Fruit fly (Drosophila melanogaster) whole organism, prepupa: ENCODE data around the gene CG10098.

Experiments used
- Blimp-1 ChIP-seq: fragments of 200-800 bp; sonication (Bioruptor generic); optimal IDR thresholded peaks from 3 replicates; lab custom pipeline; 2017; ENCODE audit warnings: missing biosample characterization, missing genetic modification characterization, mild to moderate bottlenecking, moderate library complexity, missing genetic modification reagents
- CG10631 ChIP-seq: fragments of 200-800 bp; sonication (Bioruptor generic); optimal IDR thresholded peaks from 2 replicates; lab custom pipeline; 2016; ENCODE audit warnings: missing biosample characterization, missing genetic modification characterization
- CG10669 ChIP-seq: fragments of 200-800 bp; sonication (Bioruptor generic); optimal IDR thresholded peaks from 3 replicates; lab custom pipeline; 2018; ENCODE audit warnings: missing biosample characterization, mild to moderate bottlenecking, missing genetic modification characterization, moderate library complexity
- CG11762 ChIP-seq: fragments of 200-800 bp; sonication (Bioruptor generic); optimal IDR thresholded peaks from 3 replicates; lab custom pipeline; 2016; ENCODE audit warnings: missing biosample characterization, missing genetic modification characterization; ENCODE audit not compliant: insufficient read depth
- CG11902 ChIP-seq: fragments of 200-800 bp; sonication (Bioruptor generic); optimal IDR thresholded peaks from 3 replicates; lab custom pipeline; 2016; ENCODE audit warnings: missing biosample characterization, missing genetic modification characterization
- CG15336 ChIP-seq: fragments of 200-800 bp; sonication (Bioruptor generic); IDR thresholded peaks from 2 replicates; pipeline ENCODE4 v1.3.6; 2022; ENCODE audit warnings: missing biosample characterization, missing genetic modification characterization
- CG16779 ChIP-seq: fragments of 200-800 bp; sonication (Bioruptor generic); optimal IDR thresholded peaks from 3 replicates; lab custom pipeline; 2017; ENCODE audit warnings: missing biosample characterization, mild to moderate bottlenecking, missing genetic modification characterization
- CG3032 ChIP-seq: fragments of 200-800 bp; optimal IDR thresholded peaks from 2 replicates; lab custom pipeline; 2019; ENCODE audit warnings: missing biosample characterization, mild to moderate bottlenecking, missing genetic modification characterization, moderate library complexity
- CG31627 ChIP-seq: fragments of 200-800 bp; sonication (Bioruptor generic); optimal IDR thresholded peaks from 3 replicates; lab custom pipeline; 2016; ENCODE audit warnings: missing biosample characterization, missing genetic modification characterization
- CG32006 ChIP-seq: fragments of 200-800 bp; sonication (Bioruptor generic); optimal IDR thresholded peaks from 3 replicates; lab custom pipeline; 2017; ENCODE audit warnings: missing biosample characterization, mild to moderate bottlenecking, missing genetic modification characterization
- CG34406 ChIP-seq: fragments of 200-800 bp; sonication (Bioruptor generic); optimal IDR thresholded peaks from 3 replicates; lab custom pipeline; 2016; ENCODE audit warnings: missing biosample characterization, missing genetic modification characterization
- CG3919 ChIP-seq: fragments of 200-800 bp; sonication (Bioruptor generic); optimal IDR thresholded peaks from 3 replicates; lab custom pipeline; 2016; ENCODE audit warnings: missing biosample characterization, missing genetic modification characterization
- CG6792 ChIP-seq: fragments of 200-800 bp; sonication (Bioruptor generic); optimal IDR thresholded peaks from 3 replicates; lab custom pipeline; 2016; ENCODE audit warnings: missing biosample characterization, missing genetic modification characterization
- CG6808 ChIP-seq: fragments of 200-800 bp; sonication (Bioruptor generic); optimal IDR thresholded peaks from 3 replicates; lab custom pipeline; 2017; ENCODE audit warnings: missing biosample characterization, missing genetic modification characterization, mild to moderate bottlenecking, moderate library complexity, missing genetic modification reagents
- CG6854 ChIP-seq: fragments of 200-800 bp; sonication (Bioruptor generic); optimal IDR thresholded peaks from 2 replicates; lab custom pipeline; 2017; ENCODE audit warnings: missing biosample characterization, mild to moderate bottlenecking, missing genetic modification characterization
- CG7368 ChIP-seq: fragments of 200-800 bp; sonication (Bioruptor generic); optimal IDR thresholded peaks from 3 replicates; lab custom pipeline; 2016; ENCODE audit warnings: missing biosample characterization, missing genetic modification characterization
- CG8119 ChIP-seq: fragments of 200-800 bp; sonication (Bioruptor generic); IDR thresholded peaks from 3 replicates; pipeline ENCODE4 v1.3.6; 2022; ENCODE audit warnings: missing biosample characterization, missing genetic modification characterization
- CG8632 ChIP-seq: fragments of 200-800 bp; sonication (Bioruptor generic); optimal IDR thresholded peaks from 3 replicates; lab custom pipeline; 2016; ENCODE audit warnings: missing biosample characterization, missing genetic modification characterization
- Eip78C ChIP-seq: fragments of 200-800 bp; sonication (Bioruptor generic); peaks from one replicate; lab custom pipeline; 2016; ENCODE audit warnings: missing biosample characterization, missing genetic modification characterization
- Gug ChIP-seq: fragments of 200-800 bp; sonication (Bioruptor generic); IDR thresholded peaks from 2 replicates; pipeline ENCODE4 v1.3.6; 2022; ENCODE audit warnings: missing biosample characterization, missing genetic modification characterization
- Hr38 ChIP-seq: sonication (Bioruptor generic); optimal IDR thresholded peaks from 2 replicates; lab custom pipeline; 2016; ENCODE audit warnings: missing biosample characterization, missing genetic modification characterization
- Hr4 ChIP-seq: fragments of 200-800 bp; sonication (Bioruptor generic); optimal IDR thresholded peaks from 3 replicates; lab custom pipeline; 2016; ENCODE audit warnings: missing biosample characterization, missing genetic modification characterization
- Lpt ChIP-seq: fragments of 200-800 bp; sonication (Bioruptor generic); optimal IDR thresholded peaks from 3 replicates; lab custom pipeline; 2016; ENCODE audit warnings: missing biosample characterization, missing genetic modification characterization
- OdsH ChIP-seq: fragments of 200-800 bp; sonication (Bioruptor generic); optimal IDR thresholded peaks from 3 replicates; lab custom pipeline; 2016; ENCODE audit warnings: missing biosample characterization, missing genetic modification characterization
- Sox14 ChIP-seq: fragments of 200-800 bp; sonication (Bioruptor generic); optimal IDR thresholded peaks from 3 replicates; lab custom pipeline; 2016; ENCODE audit warnings: missing biosample characterization, missing genetic modification characterization
- Sox15 ChIP-seq: fragments of 200-800 bp; sonication (Bioruptor generic); optimal IDR thresholded peaks from 3 replicates; lab custom pipeline; 2016; ENCODE audit warnings: missing biosample characterization, missing genetic modification characterization
- achi ChIP-seq: fragments of 200-800 bp; sonication (Bioruptor generic); optimal IDR thresholded peaks from 3 replicates; lab custom pipeline; 2016; ENCODE audit warnings: missing biosample characterization, missing genetic modification characterization
- acj6 ChIP-seq: fragments of 200-800 bp; sonication (Bioruptor generic); optimal IDR thresholded peaks from 3 replicates; lab custom pipeline; 2016; ENCODE audit warnings: missing biosample characterization, missing genetic modification characterization
- cyc ChIP-seq: fragments of 200-800 bp; sonication (Bioruptor generic); optimal IDR thresholded peaks from 3 replicates; lab custom pipeline; 2016; ENCODE audit warnings: missing biosample characterization, missing genetic modification characterization
- dac ChIP-seq: fragments of 200-800 bp; sonication (Bioruptor generic); optimal IDR thresholded peaks from 2 replicates; lab custom pipeline; 2017; ENCODE audit warnings: missing biosample characterization, mild to moderate bottlenecking, missing genetic modification characterization
- dsx ChIP-seq: fragments of 200-800 bp; optimal IDR thresholded peaks from 3 replicates; lab custom pipeline; 2019; ENCODE audit warnings: missing biosample characterization, mild to moderate bottlenecking, missing genetic modification characterization, moderate library complexity; ENCODE audit not compliant: poor library complexity, severe bottlenecking
- eg ChIP-seq: fragments of 200-800 bp; sonication (Bioruptor generic); IDR thresholded peaks from 3 replicates; pipeline ENCODE4 v1.3.6; 2022; ENCODE audit warnings: missing biosample characterization, missing genetic modification characterization
- esn ChIP-seq: fragments of 200-800 bp; sonication (Bioruptor generic); optimal IDR thresholded peaks from 2 replicates; lab custom pipeline; 2016; ENCODE audit warnings: missing biosample characterization, mild to moderate bottlenecking, missing genetic modification characterization, moderate library complexity
- fkh ChIP-seq: fragments of 200-800 bp; sonication (Bioruptor generic); optimal IDR thresholded peaks from 3 replicates; lab custom pipeline; 2017; ENCODE audit warnings: missing biosample characterization, mild to moderate bottlenecking, missing genetic modification characterization, moderate library complexity
- lz ChIP-seq: fragments of 200-800 bp; sonication (Bioruptor generic); optimal IDR thresholded peaks from 3 replicates; lab custom pipeline; 2016; ENCODE audit warnings: missing biosample characterization, missing genetic modification characterization
- pdm3 ChIP-seq: fragments of 200-800 bp; sonication (Bioruptor generic); optimal IDR thresholded peaks from 3 replicates; lab custom pipeline; 2016; ENCODE audit warnings: missing biosample characterization, missing genetic modification characterization
- salr ChIP-seq, 2 experiments: fragments of 200-800 bp; sonication (Bioruptor generic); optimal IDR thresholded peaks; 3 replicates each; lab custom pipeline; 2016 to 2018; ENCODE audit warnings: missing biosample characterization in 2 of 2, missing genetic modification characterization in 2 of 2, mild to moderate bottlenecking in 1 of 2
- spab ChIP-seq: fragments of 200-800 bp; sonication (Bioruptor generic); optimal IDR thresholded peaks from 2 replicates; lab custom pipeline; 2017; ENCODE audit warnings: missing biosample characterization, mild to moderate bottlenecking, missing genetic modification characterization, missing genetic modification reagents
- ss ChIP-seq, 2 experiments: fragments of 200-800 bp; sonication (Bioruptor generic); optimal IDR thresholded peaks; 2 replicates in 1 of 2; 3 replicates in 1 of 2; lab custom pipeline; 2017 to 2018; ENCODE audit warnings: mild to moderate bottlenecking in 2 of 2, missing biosample characterization in 2 of 2, missing genetic modification characterization in 2 of 2, moderate library complexity in 1 of 2
- svp ChIP-seq: fragments of 200-800 bp; sonication (Bioruptor generic); peaks from one replicate; lab custom pipeline; 2016; ENCODE audit warnings: missing biosample characterization, missing genetic modification characterization
- topi ChIP-seq: fragments of 200-800 bp; sonication (Bioruptor generic); optimal IDR thresholded peaks from 3 replicates; lab custom pipeline; 2016; ENCODE audit warnings: missing biosample characterization, missing genetic modification characterization

The CG10098 gene

DNA sequence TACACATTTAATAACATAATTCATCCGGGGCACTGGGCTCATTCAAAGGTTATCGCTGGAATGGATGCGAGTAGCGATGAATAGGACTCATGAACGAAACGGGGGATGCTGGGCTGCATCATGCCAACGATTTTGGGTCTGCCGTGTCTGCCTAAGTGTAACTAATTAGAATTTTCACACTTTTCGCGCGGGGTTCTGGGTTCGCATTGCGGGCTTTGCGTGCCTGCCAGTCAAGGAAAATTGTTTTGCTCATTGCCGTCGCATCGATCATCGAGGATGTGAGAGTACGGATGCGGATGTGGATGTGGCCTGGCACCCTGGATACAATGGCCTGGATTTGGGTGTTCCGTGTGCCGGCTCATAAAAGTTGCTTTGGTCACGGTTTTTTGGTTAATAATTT, 13.7 kb downstream of the CG10098 start:
- no peak for TF ChIP-seq Gug (GFP tag; lab: Robert Waterston, UW)
- TF ChIP-seq CG32006 (GFP tag; lab: Kevin White, UChicago): no peak
- no peak for TF ChIP-seq CG34406 (GFP tag; lab: Kevin White, UChicago)
- no peak for TF ChIP-seq CG6792
- no peak for TF ChIP-seq pdm3 (GFP tag; lab: Kevin White, UChicago)
- TF ChIP-seq CG6808 (GFP tag; lab: Kevin White, UChicago): no peak
- no peak for TF ChIP-seq dsx (GFP tag; lab: Kevin White, UChicago)
- TF ChIP-seq ss (GFP tag; optimal IDR thresholded peaks at IDR 0.05; lab: Kevin White, UChicago): no peak
- TF ChIP-seq cyc (GFP tag; lab: Kevin White, UChicago): no peak
- no peak for TF ChIP-seq CG10631
- TF ChIP-seq fkh (GFP tag; lab: Kevin White, UChicago): no peak
- TF ChIP-seq Sox15: no peak
- no peak for TF ChIP-seq Hr38 (GFP tag; lab: Kevin White, UChicago)
- no peak for TF ChIP-seq spab
- TF ChIP-seq, all 60 proteins: peak for 0

DNA sequence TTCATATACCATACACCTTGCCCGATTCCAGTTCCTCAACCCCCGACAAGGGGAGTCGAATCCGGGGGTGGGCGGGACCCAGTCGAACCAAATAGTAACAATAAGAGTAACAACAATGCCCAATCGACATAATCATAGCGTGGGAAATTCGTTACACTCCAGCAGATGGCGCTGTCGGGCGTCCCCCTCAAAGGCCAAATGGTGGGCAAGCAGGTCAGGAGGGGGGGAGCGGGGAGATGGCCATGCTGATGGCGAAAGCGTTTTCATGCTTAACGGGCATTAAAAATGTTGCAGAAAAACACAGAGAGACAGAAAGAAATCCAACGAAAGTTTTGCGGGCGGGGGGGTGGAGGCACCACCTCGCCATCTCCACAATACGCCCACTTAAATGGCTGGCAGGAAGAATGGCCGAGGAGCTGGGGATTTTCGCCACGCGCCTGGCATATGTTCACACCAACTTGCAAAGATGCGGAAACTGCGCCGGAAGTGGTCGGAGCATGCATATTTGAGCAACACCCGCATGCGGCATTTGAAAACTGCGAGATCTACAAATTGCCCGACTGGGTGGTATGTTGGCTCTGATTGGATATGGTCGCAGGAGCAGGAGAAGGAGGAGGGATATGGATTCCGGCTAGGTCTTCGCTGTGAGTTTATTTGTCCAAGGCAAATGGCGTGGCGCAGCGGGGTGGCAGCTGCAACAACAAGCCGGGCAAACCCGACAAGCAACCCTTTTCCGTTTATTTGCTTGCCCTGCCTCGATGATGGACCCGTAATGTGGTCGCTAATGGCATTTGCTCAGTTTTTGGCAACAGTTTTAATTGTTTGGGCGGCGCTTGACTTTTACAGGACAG, 15.1 kb downstream of the CG10098 start:
- TF ChIP-seq Lpt (GFP tag; lab: Kevin White, UChicago) (no peak), pdm3 (GFP tag; lab: Kevin White, UChicago) (no peak), CG3032 (tag; lab: Kevin White, UChicago) (no peak), acj6 (GFP tag; lab: Kevin White, UChicago) (no peak)

DNA sequence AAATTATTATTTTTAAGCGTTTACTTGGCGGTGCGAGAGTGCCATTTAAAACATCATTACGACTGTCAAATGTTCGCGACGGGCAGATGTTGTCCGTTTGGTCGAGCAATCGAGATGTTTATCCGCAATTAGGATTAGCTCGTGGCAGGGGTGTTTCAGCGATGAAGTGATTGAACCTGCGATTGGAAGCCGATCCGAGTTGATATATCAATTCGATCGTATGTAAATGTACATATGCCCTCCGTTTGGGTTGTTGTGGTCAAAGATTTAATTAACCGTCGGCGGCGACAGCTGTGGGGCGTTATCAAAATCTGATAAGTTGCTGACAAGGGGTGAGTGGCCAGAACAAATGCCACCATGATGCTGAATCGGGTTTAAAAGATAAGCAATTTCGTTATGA, 18.2 kb downstream of the CG10098 start:
- TF ChIP-seq fkh (GFP tag; lab: Kevin White, UChicago): no peak
- peak; percentile 78 for TF ChIP-seq svp
- TF ChIP-seq Hr38 (GFP tag; lab: Kevin White, UChicago): no peak

DNA sequence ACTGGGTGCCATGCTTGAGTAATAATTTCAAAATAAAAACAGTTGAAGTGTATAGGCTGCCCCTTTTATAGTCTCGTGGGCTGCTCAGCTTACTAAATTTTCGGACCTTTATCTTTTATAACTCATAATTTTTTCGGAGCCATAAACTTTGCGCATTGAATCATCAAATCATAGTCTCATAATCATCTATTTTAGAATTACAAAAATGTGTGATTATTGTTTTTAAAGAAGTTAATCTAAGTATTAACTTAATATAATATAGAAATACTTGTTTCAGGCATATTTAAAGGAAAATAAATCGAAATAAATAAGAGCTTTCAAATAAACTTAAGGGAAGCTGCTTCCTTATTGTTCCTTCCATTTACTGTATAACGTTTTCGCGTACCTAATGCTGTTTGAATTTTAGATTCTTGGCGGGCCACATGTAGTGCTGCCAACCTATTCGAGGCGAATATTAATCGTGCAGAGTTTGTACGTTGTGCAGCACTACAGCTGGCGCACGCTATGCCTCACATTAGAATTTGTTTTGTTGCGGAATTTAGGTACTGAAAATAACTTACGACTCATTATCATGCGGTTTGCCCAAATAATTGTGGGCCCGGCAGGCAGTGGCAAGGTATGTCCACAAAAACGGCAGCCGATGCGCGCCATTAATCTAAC, 20.0 kb downstream of the CG10098 start, which contains the start of the genes CG14610 and CG2656:
TSS of gene CG14610 (minus strand) at position 51 of the 660 bp plus-strand sequence.
TSS of gene CG2656 (plus strand) at position 480 of the 660 bp plus-strand sequence.
- peak; percentile 75 for TF ChIP-seq pdm3 (GFP tag; lab: Kevin White, UChicago)
- peak; percentile 76 for TF ChIP-seq Sox14 (GFP tag; lab: Kevin White, UChicago)
- TF ChIP-seq cyc (GFP tag; lab: Kevin White, UChicago): peak; percentile 80
- TF ChIP-seq Eip78C (GFP tag; lab: Kevin White, UChicago): peak; percentile 76
- TF ChIP-seq CG3032 (tag; lab: Kevin White, UChicago): peak; percentile 36
- no peak for TF ChIP-seq CG11762 (GFP tag; lab: Kevin White, UChicago)
- TF ChIP-seq CG7368 (GFP tag; lab: Kevin White, UChicago): peak; percentile 43
- peak; percentile 78 for TF ChIP-seq lz (GFP tag; lab: Kevin White, UChicago)
- TF ChIP-seq CG15336: peak; percentile 28; the same call in 1 of the 2 replicates
- peak; percentile 74 for TF ChIP-seq Hr4 (GFP tag; lab: Kevin White, UChicago)
- TF ChIP-seq CG6854: no peak
- peak; percentile 82 for TF ChIP-seq CG31627 (GFP tag; lab: Kevin White, UChicago)
- TF ChIP-seq CG16779: no peak
- TF ChIP-seq CG10631: peak; percentile 75
- TF ChIP-seq Blimp-1 (GFP tag; lab: Kevin White, UChicago): no peak
- no peak; the same call in 2 of the 3 replicates for TF ChIP-seq eg (GFP tag; lab: Robert Waterston, UW)
- TF ChIP-seq achi: peak; percentile 61
- TF ChIP-seq salr (GFP tag; optimal IDR thresholded peaks at IDR 0.05; lab: Kevin White, UChicago): peak in 1 of 2 experiments; percentile 31
- no peak for TF ChIP-seq CG10669
- TF ChIP-seq esn (GFP tag; lab: Kevin White, UChicago): peak; percentile 82
- no peak for TF ChIP-seq CG6808 (GFP tag; lab: Kevin White, UChicago)
- peak; percentile 71 for TF ChIP-seq OdsH (GFP tag; lab: Kevin White, UChicago)
- TF ChIP-seq Gug (GFP tag; lab: Robert Waterston, UW): no peak
- peak; percentile 69 for TF ChIP-seq acj6 (GFP tag; lab: Kevin White, UChicago)
- peak; percentile 39 for TF ChIP-seq CG8632 (GFP tag; lab: Kevin White, UChicago)
- peak; percentile 43 for TF ChIP-seq CG11902 (GFP tag; lab: Kevin White, UChicago)
- peak; percentile 88 for TF ChIP-seq CG3919 (GFP tag; lab: Kevin White, UChicago)
- TF ChIP-seq Sox15: peak; percentile 50
- TF ChIP-seq dac (GFP tag; lab: Kevin White, UChicago): peak; percentile 45
- TF ChIP-seq CG6792: peak; percentile 56
- TF ChIP-seq topi: peak; percentile 69
- no peak for TF ChIP-seq CG8119 (GFP tag; lab: Robert Waterston, UW)
